Fruit fly (Drosophila melanogaster) whole organism, embryonic: ENCODE measurements around the gene Capr.

Experiments
- Asciz ChIP-seq: fragments of 200-800 bp; sonication (Bioruptor generic); optimal IDR thresholded peaks from 2 replicates; lab custom pipeline; 2017; ENCODE audit warnings: missing biosample characterization, mild to moderate bottlenecking, missing genetic modification characterization, missing genetic modification reagents
- B-H1 ChIP-seq: fragments of 200-800 bp; sonication (Bioruptor generic); IDR thresholded peaks from 3 replicates; pipeline ENCODE4 v1.3.6; 2022; ENCODE audit warnings: missing biosample characterization, missing genetic modification characterization
- Blimp-1 ChIP-seq: fragments of 200-800 bp; sonication (Bioruptor generic); optimal IDR thresholded peaks from 3 replicates; lab custom pipeline; 2018; ENCODE audit warnings: missing biosample characterization, missing genetic modification characterization, mild to moderate bottlenecking, moderate library complexity, missing genetic modification reagents
- Bteb2 ChIP-seq: fragments of 200-800 bp; sonication (Bioruptor generic); optimal IDR thresholded peaks from 2 replicates; lab custom pipeline; 2016; ENCODE audit warnings: missing biosample characterization, missing genetic modification characterization
- C15 ChIP-seq: fragments of 200-800 bp; sonication (Bioruptor generic); IDR thresholded peaks from 3 replicates; pipeline ENCODE4 v1.3.6; 2022; ENCODE audit warnings: missing biosample characterization, missing genetic modification characterization
- CG10147 ChIP-seq: fragments of 200-800 bp; sonication (Bioruptor generic); optimal IDR thresholded peaks from 2 replicates; lab custom pipeline; 2019; ENCODE audit warnings: missing biosample characterization, mild to moderate bottlenecking, missing genetic modification characterization, moderate library complexity
- CG12391 ChIP-seq: fragments of 200-800 bp; sonication (Bioruptor generic); optimal IDR thresholded peaks from 3 replicates; lab custom pipeline; 2018; ENCODE audit warnings: missing biosample characterization, mild to moderate bottlenecking, missing genetic modification characterization, moderate library complexity
- CG14050 ChIP-seq: fragments of 200-800 bp; sonication (Bioruptor generic); IDR thresholded peaks from 3 replicates; pipeline ENCODE4 v1.3.6; 2022; ENCODE audit warnings: missing biosample characterization, missing genetic modification characterization
- CG14667 ChIP-seq: fragments of 200-800 bp; sonication (Bioruptor generic); IDR thresholded peaks from 2 replicates; pipeline ENCODE4 v1.3.6; 2022; ENCODE audit warnings: missing biosample characterization, missing genetic modification characterization
- CG15073 ChIP-seq: fragments of 200-800 bp; sonication (Bioruptor generic); optimal IDR thresholded peaks from 2 replicates; lab custom pipeline; 2016; ENCODE audit warnings: missing biosample characterization, missing genetic modification characterization
- CG17361 ChIP-seq: fragments of 200-800 bp; sonication (Bioruptor generic); IDR thresholded peaks from 3 replicates; pipeline ENCODE4 v1.3.6; 2022; ENCODE audit warnings: missing biosample characterization, missing genetic modification characterization
- CG17568 ChIP-seq: fragments of 200-800 bp; sonication (Bioruptor generic); optimal IDR thresholded peaks from 2 replicates; lab custom pipeline; 2018; ENCODE audit warnings: missing biosample characterization, mild to moderate bottlenecking, missing genetic modification characterization, moderate library complexity
- CG32767 ChIP-seq: fragments of 200-800 bp; sonication (Bioruptor generic); IDR thresholded peaks from 2 replicates; pipeline ENCODE4 v1.3.6; 2022; ENCODE audit warnings: missing biosample characterization, missing genetic modification characterization
- CG3847 ChIP-seq: fragments of 200-800 bp; sonication (Bioruptor generic); IDR thresholded peaks from 2 replicates; pipeline ENCODE4 v1.3.6; 2022; ENCODE audit warnings: missing biosample characterization, missing genetic modification characterization
- CG4424 ChIP-seq: fragments of 200-800 bp; sonication (Bioruptor generic); optimal IDR thresholded peaks from 3 replicates; lab custom pipeline; 2016; ENCODE audit warnings: missing biosample characterization, missing genetic modification characterization
- CG6683 ChIP-seq: fragments of 200-800 bp; sonication (Bioruptor generic); optimal IDR thresholded peaks from 2 replicates; lab custom pipeline; 2017; ENCODE audit warnings: missing biosample characterization, mild to moderate bottlenecking, missing genetic modification characterization, missing genetic modification reagents
- CG6854 ChIP-seq: fragments of 200-800 bp; sonication (Bioruptor generic); optimal IDR thresholded peaks from 3 replicates; lab custom pipeline; 2017; ENCODE audit warnings: missing biosample characterization, mild to moderate bottlenecking, missing genetic modification characterization
- CG8478 ChIP-seq: fragments of >200 bp; optimal IDR thresholded peaks from 2 replicates; lab custom pipeline; 2018
- CG9932 ChIP-seq: fragments of 200-800 bp; sonication (Bioruptor generic); IDR thresholded peaks from 2 replicates; pipeline ENCODE4 v1.3.6; 2022; ENCODE audit warnings: missing biosample characterization, missing genetic modification characterization
- CkIIα-i1 ChIP-seq: fragments of 200-800 bp; sonication (Bioruptor generic); IDR thresholded peaks from 2 replicates; pipeline ENCODE4 v1.3.6; 2022; ENCODE audit warnings: missing biosample characterization, missing genetic modification characterization
- Dek ChIP-seq: fragments of 200-800 bp; sonication (Bioruptor generic); optimal IDR thresholded peaks from 3 replicates; lab custom pipeline; 2019; ENCODE audit warnings: missing biosample characterization, mild to moderate bottlenecking, missing genetic modification characterization, moderate library complexity
- Dip3 ChIP-seq: fragments of 200-800 bp; sonication (Bioruptor generic); optimal IDR thresholded peaks from 3 replicates; lab custom pipeline; 2016; ENCODE audit warnings: missing biosample characterization, missing genetic modification characterization
- Doc2 ChIP-seq: fragments of 200-800 bp; sonication (Bioruptor generic); IDR thresholded peaks from 2 replicates; pipeline ENCODE4 v1.3.6; 2022; ENCODE audit warnings: missing biosample characterization, missing genetic modification characterization
- Ets65A ChIP-seq: fragments of 200-800 bp; sonication (Bioruptor generic); peaks from one replicate; lab custom pipeline; 2016; ENCODE audit warnings: missing biosample characterization, missing genetic modification characterization
- Hey ChIP-seq: fragments of 200-800 bp; sonication (Bioruptor generic); optimal IDR thresholded peaks from 3 replicates; lab custom pipeline; 2018; ENCODE audit warnings: missing biosample characterization, mild to moderate bottlenecking, missing genetic modification characterization
- HmgD ChIP-seq: fragments of 200-800 bp; sonication (Bioruptor generic); optimal IDR thresholded peaks from 3 replicates; lab custom pipeline; 2016; ENCODE audit warnings: missing biosample characterization, missing genetic modification characterization
- Hmr ChIP-seq: fragments of 200-800 bp; sonication (Bioruptor generic); optimal IDR thresholded peaks from 3 replicates; lab custom pipeline; 2017; ENCODE audit warnings: mild to moderate bottlenecking, missing biosample characterization, missing genetic modification reagents, missing genetic modification characterization
- Hr39 ChIP-seq: fragments of >200 bp; optimal IDR thresholded peaks from 2 replicates; lab custom pipeline; 2017
- Jarid2 ChIP-seq: fragments of 200-800 bp; sonication (Bioruptor generic); optimal IDR thresholded peaks from 3 replicates; lab custom pipeline; 2017; ENCODE audit warnings: mild to moderate bottlenecking, missing biosample characterization, missing genetic modification reagents, missing genetic modification characterization
- Lpt ChIP-seq: fragments of >200 bp; optimal IDR thresholded peaks from 2 replicates; lab custom pipeline; 2018; ENCODE audit warnings: missing biosample characterization, missing genetic modification characterization
- NC2α ChIP-seq: fragments of 200-800 bp; sonication (Bioruptor generic); optimal IDR thresholded peaks from 2 replicates; lab custom pipeline; 2016; ENCODE audit warnings: missing biosample characterization, missing genetic modification characterization
- Neu2 ChIP-seq: fragments of 200-800 bp; sonication (Bioruptor generic); optimal IDR thresholded peaks from 3 replicates; lab custom pipeline; 2016; ENCODE audit warnings: missing biosample characterization, missing genetic modification characterization, borderline replicate concordance
- NfI ChIP-seq: fragments of 200-800 bp; sonication (Bioruptor generic); optimal IDR thresholded peaks from 3 replicates; lab custom pipeline; 2018; ENCODE audit warnings: missing biosample characterization, mild to moderate bottlenecking, missing genetic modification characterization, moderate library complexity
- aop ChIP-seq: fragments of 200-800 bp; sonication (Bioruptor generic); IDR thresholded peaks from 2 replicates; pipeline ENCODE4 v1.3.6; 2022; ENCODE audit warnings: missing biosample characterization, missing genetic modification characterization
- bab2 ChIP-seq: fragments of 200-800 bp; sonication (Bioruptor generic); optimal IDR thresholded peaks from 2 replicates; lab custom pipeline; 2016; ENCODE audit warnings: missing biosample characterization, missing genetic modification characterization
- bsh ChIP-seq, 2 experiments: fragments of 200-800 bp; sonication (Bioruptor generic); optimal IDR thresholded peaks; 2 replicates each; lab custom pipeline; 2017 to 2018; ENCODE audit warnings: mild to moderate bottlenecking in 2 of 2, missing biosample characterization in 2 of 2, missing genetic modification characterization in 2 of 2, moderate library complexity in 1 of 2
- chif ChIP-seq, 2 experiments: fragments of 200-800 bp; sonication (Bioruptor generic); optimal IDR thresholded peaks; 3 replicates each; lab custom pipeline; 2016; ENCODE audit warnings: missing biosample characterization in 2 of 2, missing genetic modification characterization in 2 of 2
- en ChIP-seq: fragments of 200-800 bp; sonication (Bioruptor generic); optimal IDR thresholded peaks from 2 replicates; lab custom pipeline; 2016; ENCODE audit warnings: missing biosample characterization, missing genetic modification characterization
- esg ChIP-seq: fragments of 200-800 bp; sonication (Bioruptor generic); conservative IDR thresholded peaks from 2 replicates; pipeline ENCODE4 v1.3.6; 2022; ENCODE audit warnings: missing biosample characterization, missing genetic modification characterization
- fu2 ChIP-seq: fragments of 200-800 bp; sonication (Bioruptor generic); optimal IDR thresholded peaks from 2 replicates; lab custom pipeline; 2016; ENCODE audit warnings: missing biosample characterization, missing genetic modification characterization
- gce ChIP-seq: fragments of 200-800 bp; sonication (Bioruptor generic); IDR thresholded peaks from 3 replicates; pipeline ENCODE4 v1.3.6; 2022; ENCODE audit warnings: missing biosample characterization, missing genetic modification characterization
- gcm2 ChIP-seq: fragments of 200-800 bp; sonication (Bioruptor generic); optimal IDR thresholded peaks from 2 replicates; lab custom pipeline; 2016; ENCODE audit warnings: missing biosample characterization, missing genetic modification characterization
- gem ChIP-seq: fragments of 200-800 bp; sonication (Bioruptor generic); optimal IDR thresholded peaks from 2 replicates; lab custom pipeline; 2019; ENCODE audit warnings: missing biosample characterization, mild to moderate bottlenecking, missing genetic modification characterization, moderate library complexity
- grau ChIP-seq: fragments of 200-800 bp; optimal IDR thresholded peaks from 3 replicates; lab custom pipeline; 2019; ENCODE audit warnings: missing biosample characterization, mild to moderate bottlenecking, missing genetic modification characterization, moderate library complexity
- jigr1 ChIP-seq: fragments of 200-800 bp; sonication (Bioruptor generic); IDR thresholded peaks from 3 replicates; pipeline ENCODE4 v1.3.6; 2022; ENCODE audit warnings: missing biosample characterization, missing genetic modification characterization
- lov ChIP-seq, 2 experiments: fragments of 200-800 bp in 1 of 2; fragments of >200 bp in 1 of 2; sonication (Bioruptor generic) in 1 of 2; IDR thresholded peaks in 1 of 2; optimal IDR thresholded peaks in 1 of 2; 2 replicates in 1 of 2; 3 replicates in 1 of 2; pipeline versions ENCODE4 v1.3.6 to Lab custom; 2017 to 2022; ENCODE audit warnings: missing biosample characterization in 1 of 2, missing genetic modification characterization in 1 of 2
- odd ChIP-seq: fragments of 200-800 bp; sonication (Bioruptor generic); optimal IDR thresholded peaks from 2 replicates; lab custom pipeline; 2017; ENCODE audit warnings: missing biosample characterization, mild to moderate bottlenecking, missing genetic modification characterization
- pan ChIP-seq, 4 experiments: fragments of >200 bp in 3 of 4; fragments of 200-800 bp in 1 of 4; sonication (Bioruptor generic) in 1 of 4; optimal IDR thresholded peaks in 3 of 4; IDR thresholded peaks in 1 of 4; 2 replicates each; pipeline versions ENCODE4 v1.3.6 to Lab custom; 2017 to 2022; ENCODE audit warnings: missing biosample characterization in 2 of 4, missing genetic modification characterization in 2 of 4, mixed read lengths in 1 of 4
- sisA ChIP-seq: fragments of 200-800 bp; sonication (Bioruptor generic); IDR thresholded peaks from 2 replicates; pipeline ENCODE4 v1.3.6; 2022; ENCODE audit warnings: missing biosample characterization, missing genetic modification characterization
- tap ChIP-seq: fragments of 200-800 bp; optimal IDR thresholded peaks from 3 replicates; lab custom pipeline; 2019; ENCODE audit warnings: missing biosample characterization, mild to moderate bottlenecking, missing genetic modification characterization, moderate library complexity
- tio ChIP-seq: fragments of 200-800 bp; sonication (Bioruptor generic); optimal IDR thresholded peaks from 2 replicates; lab custom pipeline; 2017; ENCODE audit warnings: missing biosample characterization, missing genetic modification characterization, inconsistent platforms
- unpg ChIP-seq: fragments of 200-800 bp; sonication (Bioruptor generic); optimal IDR thresholded peaks from 3 replicates; lab custom pipeline; 2018; ENCODE audit warnings: missing biosample characterization, mild to moderate bottlenecking, missing genetic modification characterization, moderate library complexity

Gene Capr

dm6 chr3L:18625786-18626185, 47.3 kb downstream of the Capr start, which contains the start of gene MYPT-75D:
TSS of gene MYPT-75D (plus strand) at chr3L:18625959.
- TF ChIP-seq en (GFP tag; lab: Kevin White, UChicago) (no peak), CG12391 (tag; lab: Kevin White, UChicago) (peak; percentile 31), CG15073 (GFP tag; lab: Kevin White, UChicago) (no peak), NC2α (no peak), sisA (GFP tag; lab: Robert Waterston, UW) (no peak), CG32767 (GFP tag; lab: Robert Waterston, UW) (no peak), bsh (GFP tag; optimal IDR thresholded peaks at IDR 0.05; lab: Kevin White, UChicago) (peak in 1 of 2 experiments; percentile 15), Blimp-1 (no peak), Ets65A (GFP tag; lab: Kevin White, UChicago) (no peak), CkIIα-i1 (GFP tag; lab: Robert Waterston, UW) (no peak), CG17568 (GFP tag; lab: Kevin White, UChicago) (no peak), CG6683 (GFP tag; lab: Kevin White, UChicago) (no peak), gce (no peak), Jarid2 (GFP tag; lab: Kevin White, UChicago) (peak; percentile 100), odd (GFP tag; lab: Kevin White, UChicago) (no peak), unpg (GFP tag; lab: Kevin White, UChicago) (peak; percentile 18), chif (GFP tag; optimal IDR thresholded peaks at IDR 0.05; lab: Kevin White, UChicago) (no peak), fu2 (GFP tag; lab: Kevin White, UChicago) (no peak), CG10147 (GFP tag; lab: Kevin White, UChicago) (no peak), Hmr (GFP tag; lab: Kevin White, UChicago) (peak; percentile 30), Bteb2 (no peak), CG9932 (GFP tag; lab: Robert Waterston, UW) (peak; percentile 27; the same call in 1 of the 2 replicates), Hr39 (lab: Kevin White, UChicago) (no peak), C15 (GFP tag; lab: Robert Waterston, UW) (no peak), gem (tag; lab: Kevin White, UChicago) (no peak), NfI (GFP tag; lab: Kevin White, UChicago) (peak; percentile 21), Hey (tag; lab: Kevin White, UChicago) (no peak), B-H1 (GFP tag; lab: Robert Waterston, UW) (no peak), Neu2 (GFP tag; lab: Kevin White, UChicago) (no peak), CG6854 (GFP tag; lab: Kevin White, UChicago) (no peak), CG14667 (GFP tag; lab: Robert Waterston, UW) (no peak), CG17361 (GFP tag; lab: Robert Waterston, UW) (no peak), Lpt (GFP tag; lab: Kevin White, UChicago) (no peak), tio (GFP tag; lab: Kevin White, UChicago) (no peak), aop (GFP tag; lab: Robert Waterston, UW) (no peak), CG14050 (GFP tag; lab: Robert Waterston, UW) (no peak), Dek (no peak), Asciz (GFP tag; lab: Kevin White, UChicago) (no peak), esg (no peak), tap (tag; lab: Kevin White, UChicago) (peak; percentile 18), HmgD (GFP tag; lab: Kevin White, UChicago) (peak; percentile 3), Dip3 (GFP tag; lab: Kevin White, UChicago) (peak; percentile 65), jigr1 (GFP tag; lab: Robert Waterston, UW) (no peak), CG8478 (lab: Kevin White, UChicago) (no peak), lov (optimal IDR thresholded peaks at IDR 0.05; lab: Kevin White, UChicago) (no peak), lov (GFP tag; IDR thresholded peaks at IDR 0.05; lab: Robert Waterston, UW) (no peak), CG3847 (no peak), gcm2 (GFP tag; lab: Kevin White, UChicago) (peak; percentile 1), Doc2 (GFP tag; lab: Robert Waterston, UW) (no peak), CG4424 (GFP tag; lab: Kevin White, UChicago) (no peak), grau (peak; percentile 27), pan (optimal IDR thresholded peaks at IDR 0.05; lab: Kevin White, UChicago) (no peak), pan (GFP tag; optimal IDR thresholded peaks at IDR 0.05 in 1 of 2, IDR thresholded peaks at IDR 0.05 in 1 of 2) (peak in 1 of 2 experiments; percentile 12), bab2 (GFP tag; lab: Kevin White, UChicago) (no peak)
